Worm (Caenorhabditis elegans) whole organism, L4 larva: ENCODE measurements around the gene nucl-1.

Source experiments
- F26F4.8 ChIP-seq: fragments of 200-800 bp; sonication (Bioruptor generic); conservative IDR thresholded peaks from 2 replicates; pipeline ENCODE4 v1.3.6; 2022; ENCODE audit warnings: missing genetic modification characterization, missing compliant biosample characterization
- F37D6.2 ChIP-seq: sonication (generic microtip); optimal IDR thresholded peaks from 2 replicates; lab custom pipeline; 2016; ENCODE audit warnings: mild to moderate bottlenecking, missing genetic modification characterization, missing compliant biosample characterization
- F49E8.2 ChIP-seq: sonication (generic microtip); optimal IDR thresholded peaks from 2 replicates; lab custom pipeline; 2016; ENCODE audit warnings: missing compliant biosample characterization, mild to moderate bottlenecking, missing genetic modification characterization, borderline replicate concordance
- R02D3.7 ChIP-seq: fragments of 150-350 bp; sonication (generic microtip); optimal IDR thresholded peaks from 3 replicates; lab custom pipeline; 2014; ENCODE audit warnings: missing biosample characterization, missing genetic modification characterization
- T20F7.1 ChIP-seq: fragments of 200-800 bp; sonication (Bioruptor generic); optimal IDR thresholded peaks from 2 replicates; lab custom pipeline; 2018; ENCODE audit warnings: mild to moderate bottlenecking, missing genetic modification characterization, missing compliant biosample characterization
- Y48G9A.11 ChIP-seq: fragments of 200-800 bp; sonication (Bioruptor generic); IDR thresholded peaks from 2 replicates; pipeline ENCODE4 v1.3.6; 2022; ENCODE audit warnings: missing genetic modification reagents, missing genetic modification characterization, missing compliant biosample characterization
- Y5F2A.4 ChIP-seq: fragments of 200-800 bp; sonication (Bioruptor generic); optimal IDR thresholded peaks from 2 replicates; lab custom pipeline; 2018; ENCODE audit warnings: mild to moderate bottlenecking, missing genetic modification characterization, missing compliant biosample characterization
- aha-1 ChIP-seq: fragments of 150-350 bp; peaks from one replicate; lab custom pipeline; 2014; ENCODE audit warnings: missing biosample characterization, missing genetic modification characterization
- aly-2 ChIP-seq: sonication (generic microtip); optimal IDR thresholded peaks from 2 replicates; lab custom pipeline; 2018; ENCODE audit warnings: missing biosample characterization, missing genetic modification characterization
- ama-1 ChIP-seq: fragments of 150-350 bp; optimal IDR thresholded peaks from 2 replicates; lab custom pipeline; 2014; ENCODE audit warnings: inconsistent platforms, mixed read lengths
- arid-1 ChIP-seq: fragments of 200-800 bp; sonication (Bioruptor generic); conservative IDR thresholded peaks from 2 replicates; pipeline ENCODE4 v1.3.6; 2022; ENCODE audit warnings: missing genetic modification reagents, missing genetic modification characterization, missing compliant biosample characterization
- attf-4 ChIP-seq: sonication (generic microtip); optimal IDR thresholded peaks from 3 replicates; lab custom pipeline; 2017; ENCODE audit warnings: missing biosample characterization, missing genetic modification characterization
- daf-16 ChIP-seq, 3 experiments: sonication (generic microtip); optimal IDR thresholded peaks; 2 replicates each; lab custom pipeline; 2016 to 2017; ENCODE audit warnings: missing genetic modification characterization in 3 of 3, missing genetic modification reagents in 3 of 3, mild to moderate bottlenecking in 2 of 3, missing compliant biosample characterization in 2 of 3, missing biosample characterization in 1 of 3, moderate library complexity in 1 of 3
- dmd-6 ChIP-seq: fragments of 200-800 bp; sonication (Bioruptor generic); IDR thresholded peaks from 2 replicates; pipeline ENCODE4 v1.3.6; 2022; ENCODE audit warnings: missing genetic modification reagents, missing genetic modification characterization, missing compliant biosample characterization
- dmd-9 ChIP-seq: fragments of 200-800 bp; sonication (Bioruptor generic); IDR thresholded peaks from 2 replicates; pipeline ENCODE4 v1.3.6; 2022; ENCODE audit warnings: missing genetic modification reagents, missing genetic modification characterization, missing compliant biosample characterization
- dve-1 ChIP-seq: sonication (generic microtip); optimal IDR thresholded peaks from 2 replicates; lab custom pipeline; 2017; ENCODE audit warnings: antibody characterized with exemption, mild to moderate bottlenecking, missing genetic modification characterization, missing compliant biosample characterization; ENCODE audit not compliant: insufficient read depth
- egl-27 ChIP-seq: sonication (generic microtip); optimal IDR thresholded peaks from 3 replicates; lab custom pipeline; 2017; ENCODE audit warnings: missing biosample characterization, missing genetic modification reagents, missing genetic modification characterization
- fos-1 ChIP-seq: fragments of 150-350 bp; optimal IDR thresholded peaks from 2 replicates; lab custom pipeline; 2014; ENCODE audit warnings: missing biosample characterization, missing genetic modification characterization
- hlh-11 ChIP-seq: fragments of 200-800 bp; sonication (Bioruptor generic); optimal IDR thresholded peaks from 2 replicates; lab custom pipeline; 2018; ENCODE audit warnings: mild to moderate bottlenecking, missing genetic modification characterization, missing compliant biosample characterization
- hlh-30 ChIP-seq: sonication (generic microtip); optimal IDR thresholded peaks from 2 replicates; lab custom pipeline; 2017; ENCODE audit warnings: antibody characterized with exemption, mild to moderate bottlenecking, missing genetic modification characterization, missing compliant biosample characterization; ENCODE audit not compliant: insufficient read depth
- lin-15B ChIP-seq: fragments of 150-350 bp; sonication (generic microtip); optimal IDR thresholded peaks from 3 replicates; lab custom pipeline; 2014; ENCODE audit warnings: missing biosample characterization, missing genetic modification characterization
- lin-38 ChIP-seq: fragments of 200-800 bp; sonication (Bioruptor generic); IDR thresholded peaks from 2 replicates; pipeline ENCODE4 v1.3.6; 2022; ENCODE audit warnings: missing genetic modification reagents, missing genetic modification characterization, missing compliant biosample characterization
- lin-39 ChIP-seq: fragments of 150-350 bp; optimal IDR thresholded peaks from 2 replicates; lab custom pipeline; 2014; ENCODE audit warnings: missing biosample characterization, missing genetic modification reagents, missing genetic modification characterization
- lsy-2 ChIP-seq, 2 experiments: fragments of 150-350 bp in 1 of 2; sonication (generic microtip) in 1 of 2; optimal IDR thresholded peaks; 2 replicates each; lab custom pipeline; 2014 to 2017; ENCODE audit warnings: missing biosample characterization in 2 of 2, missing genetic modification characterization in 2 of 2
- mep-1 ChIP-seq: fragments of 150-350 bp; sonication (generic microtip); optimal IDR thresholded peaks from 3 replicates; lab custom pipeline; 2014; ENCODE audit warnings: missing biosample characterization, missing genetic modification characterization
- mxl-3 ChIP-seq: fragments of 200-800 bp; sonication (Bioruptor generic); optimal IDR thresholded peaks from 2 replicates; lab custom pipeline; 2018; ENCODE audit warnings: mild to moderate bottlenecking, missing genetic modification characterization, missing compliant biosample characterization
- nhr-111 ChIP-seq: fragments of 200-800 bp; sonication (Bioruptor generic); optimal IDR thresholded peaks from 2 replicates; lab custom pipeline; 2018; ENCODE audit warnings: mild to moderate bottlenecking, missing genetic modification characterization, missing compliant biosample characterization
- nhr-42 ChIP-seq: fragments of 200-800 bp; sonication (Bioruptor generic); IDR thresholded peaks from 2 replicates; pipeline ENCODE4 v1.3.6; 2022; ENCODE audit warnings: missing genetic modification characterization, missing compliant biosample characterization
- nhr-77 ChIP-seq: fragments of 150-350 bp; optimal IDR thresholded peaks from 2 replicates; lab custom pipeline; 2014; ENCODE audit warnings: missing biosample characterization, missing genetic modification characterization
- pha-4 ChIP-seq, 2 experiments: fragments of 150-350 bp in 1 of 2; fragments of 200-800 bp in 1 of 2; sonication (Bioruptor generic) in 1 of 2; IDR thresholded peaks in 1 of 2; optimal IDR thresholded peaks in 1 of 2; 2 replicates each; pipeline versions ENCODE4 v1.3.6 to Lab custom; 2014 to 2022; ENCODE audit warnings: missing genetic modification characterization in 2 of 2, missing genetic modification reagents in 2 of 2, missing biosample characterization in 1 of 2, missing compliant biosample characterization in 1 of 2
- pqm-1 ChIP-seq: sonication (generic microtip); optimal IDR thresholded peaks from 2 replicates; lab custom pipeline; 2017; ENCODE audit warnings: missing biosample characterization, missing genetic modification characterization
- sdz-12 ChIP-seq: fragments of 200-800 bp; sonication (Bioruptor generic); optimal IDR thresholded peaks from 2 replicates; lab custom pipeline; 2018; ENCODE audit warnings: mild to moderate bottlenecking, missing genetic modification characterization, missing compliant biosample characterization
- skn-1 ChIP-seq: fragments of 150-350 bp; optimal IDR thresholded peaks from 2 replicates; lab custom pipeline; 2014; ENCODE audit warnings: missing biosample characterization, missing genetic modification characterization
- tag-97 ChIP-seq: fragments of 200-800 bp; sonication (Bioruptor generic); IDR thresholded peaks from 2 replicates; pipeline ENCODE4 v1.3.6; 2022; ENCODE audit warnings: missing genetic modification characterization, missing compliant biosample characterization
- unc-39 ChIP-seq: sonication (generic microtip); optimal IDR thresholded peaks from 2 replicates; lab custom pipeline; 2017; ENCODE audit warnings: missing biosample characterization, missing genetic modification characterization
- vab-7 ChIP-seq: fragments of 200-800 bp; sonication (Bioruptor generic); IDR thresholded peaks from 2 replicates; pipeline ENCODE4 v1.3.6; 2022; ENCODE audit warnings: missing genetic modification reagents, missing genetic modification characterization, missing compliant biosample characterization
- zfp-2 ChIP-seq: sonication (generic microtip); optimal IDR thresholded peaks from 2 replicates; lab custom pipeline; 2016; ENCODE audit warnings: mild to moderate bottlenecking, missing genetic modification characterization, missing compliant biosample characterization

nucl-1 gene

ce11 chrIV:8301925-8302324 is 12.6 kb upstream of the nucl-1 start (continued):
- TF ChIP-seq lin-39 (tag; lab: Kevin White, UChicago), result no peak
- TF ChIP-seq fos-1 (tag; lab: Kevin White, UChicago), result no peak
- peak; percentile 57 for TF ChIP-seq mep-1 (tag; lab: Kevin White, UChicago)
- no peak for TF ChIP-seq hlh-30
- TF ChIP-seq attf-4 (tag; lab: Kevin White, UChicago), result no peak
- peak; percentile 41 for TF ChIP-seq hlh-11 (tag; lab: Kevin White, UChicago)

- TF ChIP-seq egl-27 (tag; lab: Kevin White, UChicago) (no peak), lin-38 (0 out of 2 replicates have a peak, but pooled peaks have one; percentile 8), R02D3.7 (tag; lab: Kevin White, UChicago) (no peak)
Observed at ce11 chrIV:8300468-8300867, 11.1 kb upstream of the nucl-1 start, which contains the start of gene F35H10.5. F35H10.5 (plus strand) TSS chrIV:8300768.

DNA sequence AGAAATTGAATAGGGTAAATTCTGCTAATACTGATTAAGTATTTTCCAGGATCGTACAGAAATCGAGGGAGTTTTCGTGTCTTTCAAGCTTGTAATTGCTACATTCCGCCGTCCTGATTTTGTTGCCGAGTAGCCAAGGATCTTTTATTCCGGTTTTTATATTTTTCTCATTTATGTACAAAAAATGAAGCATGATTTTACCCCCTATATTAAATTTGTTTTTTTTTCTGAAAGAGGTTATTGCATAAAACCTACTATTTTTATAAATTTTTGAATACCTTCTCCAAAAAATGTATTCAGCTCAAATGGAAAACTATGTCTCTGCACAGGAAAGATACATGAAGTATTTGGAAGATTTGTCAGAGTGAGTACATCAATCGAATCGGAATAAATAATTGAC is 10.3 kb upstream of the nucl-1 start, which contains the start of gene F35H10.6:
Gene F35H10.6, plus strand, starts transcription at position 301 of the 400 bp plus-strand sequence.
- TF ChIP-seq Y48G9A.11 (no peak), lin-15B (tag; lab: Kevin White, UChicago) (no peak), tag-97 (GFP tag; lab: Robert Waterston, UW) (no peak), hlh-30 (no peak), mxl-3 (GFP tag; lab: Kevin White, UChicago) (no peak), F37D6.2 (tag; lab: Kevin White, UChicago) (no peak), T20F7.1 (no peak), dve-1 (no peak), pqm-1 (tag; lab: Kevin White, UChicago) (no peak), attf-4 (tag; lab: Kevin White, UChicago) (no peak), ama-1 (no peak), nhr-42 (GFP tag; lab: Robert Waterston, UW) (no peak), pha-4 (GFP tag; IDR thresholded peaks at IDR 0.05; lab: Robert Waterston, UW) (no peak), pha-4 (tag; optimal IDR thresholded peaks at IDR 0.05; lab: Kevin White, UChicago) (no peak), sdz-12 (no peak), F26F4.8 (GFP tag; lab: Robert Waterston, UW) (no peak), Y5F2A.4 (GFP tag; lab: Kevin White, UChicago) (no peak), arid-1 (GFP tag; lab: Robert Waterston, UW) (no peak), nhr-111 (no peak), zfp-2 (tag; lab: Kevin White, UChicago) (no peak)

- TF ChIP-seq lsy-2 (tag; optimal IDR thresholded peaks at IDR 0.05; lab: Kevin White, UChicago) (no peak), vab-7 (GFP tag; lab: Robert Waterston, UW) (no peak), pqm-1 (tag; lab: Kevin White, UChicago) (no peak), lin-39 (tag; lab: Kevin White, UChicago) (no peak), unc-39 (no peak), skn-1 (no peak), dmd-6 (GFP tag; lab: Robert Waterston, UW) (no peak), F26F4.8 (GFP tag; lab: Robert Waterston, UW) (no peak), aly-2 (no peak), F49E8.2 (tag; lab: Kevin White, UChicago) (no peak), dmd-9 (GFP tag; lab: Robert Waterston, UW) (no peak), dve-1 (no peak), daf-16 (GFP tag; optimal IDR thresholded peaks at IDR 0.05; lab: Kevin White, UChicago) (no peak), daf-16 (tag; optimal IDR thresholded peaks at IDR 0.05; lab: Kevin White, UChicago) (no peak), sdz-12 (no peak), aha-1 (tag; lab: Kevin White, UChicago) (no peak), nhr-77 (no peak), lin-15B (tag; lab: Kevin White, UChicago) (no peak)
Observed at ce11 chrIV:8297192-8297591, 7.9 kb upstream of the nucl-1 start, which contains the start of gene nprl-3. nprl-3 (plus strand) TSS chrIV:8297492.
